Worm (Caenorhabditis elegans) whole organism, early embryonic: ENCODE results near the gene C02C6.14.

Experiments used
- B0310.2 ChIP-seq: sonication (generic microtip); optimal IDR thresholded peaks from 2 replicates; lab custom pipeline; 2016; ENCODE audit warnings: mild to moderate bottlenecking, missing genetic modification characterization, missing compliant biosample characterization
- F13C5.2 ChIP-seq: sonication (generic microtip); optimal IDR thresholded peaks from 2 replicates; lab custom pipeline; 2017; ENCODE audit warnings: mild to moderate bottlenecking, missing genetic modification characterization, inconsistent platforms, missing compliant biosample characterization
- aly-1 ChIP-seq: sonication (generic microtip); optimal IDR thresholded peaks from 2 replicates; lab custom pipeline; 2016; ENCODE audit warnings: missing genetic modification characterization, missing compliant biosample characterization
- ama-1 ChIP-seq: fragments of 150-350 bp; optimal IDR thresholded peaks from 2 replicates; lab custom pipeline; 2014
- ceh-13 ChIP-seq: fragments of 200-800 bp; sonication (Bioruptor generic); optimal IDR thresholded peaks from 2 replicates; lab custom pipeline; 2018; ENCODE audit warnings: mild to moderate bottlenecking, missing genetic modification characterization, missing compliant biosample characterization
- ceh-36 ChIP-seq: sonication (generic microtip); optimal IDR thresholded peaks from 2 replicates; lab custom pipeline; 2016; ENCODE audit warnings: missing genetic modification characterization, inconsistent platforms, missing compliant biosample characterization
- ets-7 ChIP-seq: sonication (generic microtip); optimal IDR thresholded peaks from 2 replicates; lab custom pipeline; 2016; ENCODE audit warnings: missing genotype, missing genetic modification characterization, missing compliant biosample characterization
- flt-1 ChIP-seq: fragments of 200-800 bp; sonication (Bioruptor generic); IDR thresholded peaks from 2 replicates; pipeline ENCODE4 v1.3.6; 2022; ENCODE audit warnings: missing genetic modification characterization, missing compliant biosample characterization
- hmbx-1 ChIP-seq: sonication (generic microtip); optimal IDR thresholded peaks from 2 replicates; lab custom pipeline; 2016; ENCODE audit warnings: mild to moderate bottlenecking, missing genetic modification characterization, missing compliant biosample characterization
- hmg-4 ChIP-seq: fragments of 200-800 bp; sonication (Bioruptor generic); optimal IDR thresholded peaks from 2 replicates; lab custom pipeline; 2018; ENCODE audit warnings: mild to moderate bottlenecking, missing genetic modification characterization, missing compliant biosample characterization
- hnd-1 ChIP-seq: sonication (generic microtip); optimal IDR thresholded peaks from 2 replicates; lab custom pipeline; 2016; ENCODE audit warnings: missing genetic modification characterization, missing compliant biosample characterization
- pes-1 ChIP-seq: fragments of 200-800 bp; sonication (Bioruptor generic); IDR thresholded peaks from 2 replicates; pipeline ENCODE4 v1.3.6; 2022; ENCODE audit warnings: missing genetic modification reagents, missing genetic modification characterization, missing compliant biosample characterization
- scrt-1 ChIP-seq: fragments of 200-800 bp; sonication (Bioruptor generic); IDR thresholded peaks from 2 replicates; pipeline ENCODE4 v1.3.6; 2022; ENCODE audit warnings: missing genetic modification characterization, missing compliant biosample characterization
- sea-1 ChIP-seq: fragments of 200-800 bp; sonication (Bioruptor generic); conservative IDR thresholded peaks from 2 replicates; pipeline ENCODE4 v1.3.6; 2022; ENCODE audit warnings: missing genetic modification characterization, missing compliant biosample characterization
- tbx-11 ChIP-seq: fragments of 200-800 bp; sonication (Bioruptor generic); IDR thresholded peaks from 2 replicates; pipeline ENCODE4 v1.3.6; 2022; ENCODE audit warnings: missing genetic modification characterization, missing compliant biosample characterization
- tbx-37 ChIP-seq: fragments of 200-800 bp; sonication (Bioruptor generic); conservative IDR thresholded peaks from 2 replicates; pipeline ENCODE4 v1.3.6; 2022; ENCODE audit warnings: missing genetic modification reagents, missing genetic modification characterization, missing compliant biosample characterization
- tra-4 ChIP-seq: sonication (generic microtip); optimal IDR thresholded peaks from 2 replicates; lab custom pipeline; 2017; ENCODE audit warnings: missing genetic modification characterization, missing compliant biosample characterization

Gene C02C6.14

DNA sequence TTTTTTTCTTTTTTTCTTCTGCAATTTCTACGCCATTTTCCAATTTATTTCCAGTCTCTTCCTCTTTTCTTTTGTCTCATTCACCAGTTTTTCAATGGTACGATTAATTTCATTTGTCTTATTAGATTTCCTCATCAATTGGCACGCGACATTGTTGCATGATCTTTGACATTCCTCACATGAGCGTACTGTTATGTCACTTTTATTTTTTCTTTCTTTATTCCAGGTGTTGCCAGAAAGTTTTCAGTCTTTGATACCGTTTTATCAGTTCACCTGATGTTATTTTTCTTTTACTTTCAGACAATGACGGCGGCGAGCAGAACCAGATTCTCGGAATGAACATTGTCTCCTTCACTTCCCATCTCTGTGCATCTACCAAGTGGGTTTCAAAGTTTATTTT is at the start of gene C02C6.14, which contains the start of gene olrn-1:
C02C6.14 (plus strand) TSS at position 304 of the 400 bp plus-strand sequence.
olrn-1 (plus strand) TSS at position 301 of the 400 bp plus-strand sequence.
- TF ChIP-seq ceh-36 (tag; lab: Kevin White, UChicago): no peak
- TF ChIP-seq ets-7 (tag; lab: Kevin White, UChicago): no peak
- TF ChIP-seq flt-1 (GFP tag; lab: Robert Waterston, UW): no peak
- no peak for TF ChIP-seq B0310.2 (tag; lab: Kevin White, UChicago)
- no peak for TF ChIP-seq hmg-4 (GFP tag; lab: Kevin White, UChicago)
- TF ChIP-seq sea-1: no peak
- no peak for TF ChIP-seq scrt-1 (GFP tag; lab: Robert Waterston, UW)
- no peak for TF ChIP-seq F13C5.2 (tag; lab: Kevin White, UChicago)
- no peak for TF ChIP-seq hnd-1 (tag; lab: Kevin White, UChicago)

DNA sequence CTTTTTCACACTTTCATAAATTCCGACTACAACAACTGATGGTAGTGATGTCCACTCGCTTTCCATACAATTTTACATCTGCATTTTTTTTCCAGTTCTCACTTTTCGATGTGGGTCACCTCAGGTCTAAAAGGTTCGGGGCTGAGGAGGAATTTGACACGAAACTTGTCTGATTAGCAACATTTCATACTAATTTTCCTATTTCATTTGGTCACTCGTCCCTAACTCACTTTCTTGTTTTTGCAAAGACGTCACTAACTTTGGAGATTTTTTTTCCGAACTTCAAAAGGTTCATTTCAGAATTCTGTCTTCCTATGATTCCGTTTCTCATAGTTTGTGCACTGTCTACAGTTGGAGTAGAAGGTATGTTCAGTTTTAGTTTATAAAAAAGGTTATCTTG is 49.7 kb upstream of the C02C6.14 start, which contains the start of gene H13N06.2:
H13N06.2 (plus strand) TSS at position 301 of the 400 bp plus-strand sequence.
- no peak for TF ChIP-seq ceh-36 (tag; lab: Kevin White, UChicago)
- no peak for TF ChIP-seq scrt-1 (GFP tag; lab: Robert Waterston, UW)
- no peak for TF ChIP-seq F13C5.2 (tag; lab: Kevin White, UChicago)
- no peak for TF ChIP-seq aly-1 (tag; lab: Kevin White, UChicago)
- TF ChIP-seq tra-4 (tag; lab: Kevin White, UChicago): no peak
- no peak for TF ChIP-seq ceh-13 (GFP tag; lab: Kevin White, UChicago)
- no peak for TF ChIP-seq tbx-11
- TF ChIP-seq sea-1: no peak
- TF ChIP-seq ets-7 (tag; lab: Kevin White, UChicago): no peak

DNA sequence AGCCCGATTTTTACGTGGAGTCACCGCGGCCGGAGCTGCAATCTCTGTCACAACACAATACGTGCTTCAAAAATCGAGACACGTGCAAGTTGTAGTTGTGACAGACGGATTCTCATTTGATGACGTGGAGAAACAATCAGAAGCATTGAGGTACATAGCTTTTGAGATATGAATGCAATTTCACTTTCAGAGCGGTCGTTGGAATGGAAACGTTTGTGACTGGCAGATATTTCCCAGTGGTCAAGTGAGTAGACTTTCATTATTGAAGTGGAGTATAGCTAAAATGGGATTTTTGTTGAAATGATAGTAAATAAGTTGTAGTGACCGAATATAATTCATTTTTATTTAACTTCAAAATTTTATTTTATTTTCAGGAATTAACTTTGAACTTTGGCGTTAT is 46.4 kb upstream of the C02C6.14 start:
- TF ChIP-seq hnd-1 (tag; lab: Kevin White, UChicago) (no peak), ama-1 (lab: Kevin White, UChicago) (no peak), tbx-37 (GFP tag; lab: Robert Waterston, UW) (no peak)

DNA sequence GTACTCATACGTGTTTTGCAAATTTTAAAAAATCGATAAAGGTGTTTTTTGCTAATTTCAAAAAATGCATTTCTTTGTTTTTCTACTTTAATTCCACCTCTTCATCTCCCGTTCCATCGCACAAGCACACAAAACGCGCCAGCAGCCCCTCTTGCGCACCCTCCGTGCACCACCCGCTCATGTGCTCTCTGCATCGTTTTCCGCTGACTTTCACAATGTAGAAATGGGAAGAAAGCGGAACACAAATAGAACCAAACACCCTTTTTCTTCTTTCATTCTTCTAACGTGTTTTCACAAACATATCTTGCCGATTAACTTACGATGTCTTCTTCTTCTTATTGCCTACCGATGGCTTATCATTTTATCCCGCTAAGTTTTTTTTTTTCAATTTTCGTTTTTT is 44.7 kb upstream of the C02C6.14 start:
- peak; percentile 66; the same call in 1 of the 2 replicates for TF ChIP-seq tbx-11
- TF ChIP-seq flt-1 (GFP tag; lab: Robert Waterston, UW): no peak; the same call in 1 of the 2 replicates
- peak; percentile 3 for TF ChIP-seq B0310.2 (tag; lab: Kevin White, UChicago)
- no peak for TF ChIP-seq tra-4 (tag; lab: Kevin White, UChicago)
- peak; percentile 77 for TF ChIP-seq F13C5.2 (tag; lab: Kevin White, UChicago)
- no peak for TF ChIP-seq ama-1 (lab: Kevin White, UChicago)
- peak; percentile 57 for TF ChIP-seq hmg-4 (GFP tag; lab: Kevin White, UChicago)
- no peak for TF ChIP-seq ets-7 (tag; lab: Kevin White, UChicago)
- TF ChIP-seq hnd-1 (tag; lab: Kevin White, UChicago): no peak
- peak; percentile 62; the same call in 1 of the 2 replicates for TF ChIP-seq tbx-37 (GFP tag; lab: Robert Waterston, UW)
- peak; percentile 53; the same call in 1 of the 2 replicates for TF ChIP-seq sea-1
- TF ChIP-seq hmbx-1 (tag; lab: Kevin White, UChicago): no peak
- no peak for TF ChIP-seq ceh-36 (tag; lab: Kevin White, UChicago)
- TF ChIP-seq ceh-13 (GFP tag; lab: Kevin White, UChicago): no peak
- no peak for TF ChIP-seq aly-1 (tag; lab: Kevin White, UChicago)
- TF ChIP-seq scrt-1 (GFP tag; lab: Robert Waterston, UW): 0 out of 2 replicates have a peak, but pooled peaks have one; percentile 22
- TF ChIP-seq pes-1 (GFP tag; lab: Robert Waterston, UW): no peak; the same call in 1 of the 2 replicates

DNA sequence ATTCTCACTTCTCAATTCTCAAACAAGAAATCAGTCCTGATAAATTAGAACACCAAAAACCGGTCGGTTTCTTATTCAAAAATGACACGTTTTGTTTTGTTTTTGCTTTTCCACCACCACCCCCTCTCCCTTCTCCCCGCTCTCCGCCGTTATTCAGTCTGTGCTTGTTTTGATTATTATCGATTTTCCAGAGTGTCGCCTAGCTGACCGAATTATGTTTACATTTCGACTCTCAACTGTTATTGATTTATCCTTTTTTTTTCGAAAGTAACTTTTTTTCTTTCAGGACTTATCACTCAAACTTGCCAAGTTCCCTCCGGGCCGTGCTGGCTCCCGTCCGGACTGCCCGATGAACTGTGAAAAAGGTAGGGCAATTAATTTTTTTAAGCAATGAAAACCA is 44.1 kb upstream of the C02C6.14 start, which contains the start of gene gob-1:
gob-1 (plus strand) TSS at position 281 of the 400 bp plus-strand sequence.
- TF ChIP-seq ceh-13 (GFP tag; lab: Kevin White, UChicago) (no peak), flt-1 (GFP tag; lab: Robert Waterston, UW) (no peak), hnd-1 (tag; lab: Kevin White, UChicago) (no peak), aly-1 (tag; lab: Kevin White, UChicago) (no peak), tbx-11 (no peak), pes-1 (GFP tag; lab: Robert Waterston, UW) (no peak), ama-1 (lab: Kevin White, UChicago) (no peak), ceh-36 (tag; lab: Kevin White, UChicago) (no peak), ets-7 (tag; lab: Kevin White, UChicago) (no peak), F13C5.2 (tag; lab: Kevin White, UChicago) (no peak), tra-4 (tag; lab: Kevin White, UChicago) (no peak), tbx-37 (GFP tag; lab: Robert Waterston, UW) (no peak), scrt-1 (GFP tag; lab: Robert Waterston, UW) (no peak), hmg-4 (GFP tag; lab: Kevin White, UChicago) (no peak), sea-1 (no peak), hmbx-1 (tag; lab: Kevin White, UChicago) (no peak), B0310.2 (tag; lab: Kevin White, UChicago) (no peak)

DNA sequence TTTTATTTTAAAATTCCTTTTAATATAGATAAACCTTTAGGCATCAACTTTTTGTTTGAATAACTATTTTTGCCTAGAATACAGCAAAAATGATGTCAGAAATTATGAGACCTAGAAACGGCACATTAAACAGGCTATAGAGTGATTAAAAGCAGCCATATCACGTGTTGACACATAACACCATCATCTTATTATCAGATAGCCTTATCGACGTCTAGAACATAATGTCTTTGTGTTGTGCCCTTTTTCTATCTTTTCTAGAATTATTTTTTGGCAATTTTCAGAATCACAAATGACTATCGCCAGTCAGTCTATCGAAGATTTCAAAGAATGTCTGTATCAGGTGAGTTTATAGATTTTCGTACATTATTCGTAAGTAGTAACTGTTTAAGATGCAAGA is 43.3 kb upstream of the C02C6.14 start:
- TF ChIP-seq aly-1 (tag; lab: Kevin White, UChicago) (no peak), hnd-1 (tag; lab: Kevin White, UChicago) (no peak), flt-1 (GFP tag; lab: Robert Waterston, UW) (no peak), tra-4 (tag; lab: Kevin White, UChicago) (no peak), B0310.2 (tag; lab: Kevin White, UChicago) (no peak), hmbx-1 (tag; lab: Kevin White, UChicago) (no peak)

DNA sequence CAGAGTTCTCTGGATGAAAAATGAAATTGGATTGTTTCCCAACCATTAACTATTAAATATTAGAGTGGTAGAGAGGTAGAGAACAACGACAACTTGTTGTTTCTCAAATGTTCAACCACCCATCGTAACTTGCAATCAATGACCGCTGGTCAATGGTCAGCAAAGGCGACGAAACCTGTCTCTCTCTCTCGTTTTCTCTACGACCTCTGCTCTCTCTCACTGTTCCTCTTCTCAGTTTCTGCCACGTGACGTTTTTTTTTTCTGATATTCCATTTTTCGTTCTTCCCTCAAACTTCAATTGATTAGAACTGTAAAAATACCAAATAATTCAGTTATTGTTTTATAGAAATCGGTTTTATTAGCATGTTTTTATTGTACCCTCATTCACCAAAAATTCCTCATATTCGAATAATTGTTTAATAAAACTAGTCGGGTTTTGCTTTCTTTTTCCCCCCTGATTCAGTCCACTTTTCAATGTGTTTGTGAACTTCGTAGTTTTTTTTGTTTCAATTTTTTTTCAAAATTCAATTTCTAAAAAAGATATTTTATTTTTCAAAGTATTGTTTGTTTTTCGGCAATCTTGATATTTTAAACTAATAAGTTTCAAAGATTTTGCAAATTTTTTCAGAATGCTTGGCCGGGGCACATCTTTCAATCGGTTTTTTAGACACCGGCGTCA is 40.4 kb upstream of the C02C6.14 start, which contains the start of gene suox-1:
suox-1 (plus strand) TSS at position 629 of the 679 bp plus-strand sequence.
- TF ChIP-seq flt-1 (GFP tag; lab: Robert Waterston, UW) (no peak), tbx-11 (no peak), hnd-1 (tag; lab: Kevin White, UChicago) (no peak), scrt-1 (GFP tag; lab: Robert Waterston, UW) (no peak), pes-1 (GFP tag; lab: Robert Waterston, UW) (no peak), sea-1 (no peak)
